Worm (Caenorhabditis elegans) whole organism, L3 larva: ENCODE results near the gene C28D4.4.

Experiments used
- ceh-16 ChIP-seq: sonication (generic microtip); optimal IDR thresholded peaks from 2 replicates; lab custom pipeline; 2017; ENCODE audit warnings: missing biosample characterization, missing genetic modification characterization
- ceh-9 ChIP-seq: sonication (generic microtip); optimal IDR thresholded peaks from 2 replicates; lab custom pipeline; 2018; ENCODE audit warnings: missing biosample characterization, missing genetic modification characterization
- elt-2 ChIP-seq: sonication (generic microtip); optimal IDR thresholded peaks from 2 replicates; lab custom pipeline; 2016; ENCODE audit warnings: missing genetic modification reagents, mild to moderate bottlenecking, missing genetic modification characterization, missing compliant biosample characterization
- nhr-237 ChIP-seq: fragments of 150-350 bp; optimal IDR thresholded peaks from 2 replicates; lab custom pipeline; 2014; ENCODE audit warnings: missing biosample characterization, missing genetic modification characterization
- nhr-43 ChIP-seq: sonication (generic microtip); optimal IDR thresholded peaks from 2 replicates; lab custom pipeline; 2016; ENCODE audit warnings: mild to moderate bottlenecking, missing genetic modification characterization, missing compliant biosample characterization; ENCODE audit not compliant: poor library complexity, severe bottlenecking
- unc-39 ChIP-seq: sonication (generic microtip); optimal IDR thresholded peaks from 4 replicates; lab custom pipeline; 2017; ENCODE audit warnings: missing biosample characterization, missing genetic modification characterization
- ztf-4 ChIP-seq: fragments of 150-350 bp; optimal IDR thresholded peaks from 2 replicates; lab custom pipeline; 2014; ENCODE audit warnings: missing biosample characterization, missing genetic modification characterization

DNA sequence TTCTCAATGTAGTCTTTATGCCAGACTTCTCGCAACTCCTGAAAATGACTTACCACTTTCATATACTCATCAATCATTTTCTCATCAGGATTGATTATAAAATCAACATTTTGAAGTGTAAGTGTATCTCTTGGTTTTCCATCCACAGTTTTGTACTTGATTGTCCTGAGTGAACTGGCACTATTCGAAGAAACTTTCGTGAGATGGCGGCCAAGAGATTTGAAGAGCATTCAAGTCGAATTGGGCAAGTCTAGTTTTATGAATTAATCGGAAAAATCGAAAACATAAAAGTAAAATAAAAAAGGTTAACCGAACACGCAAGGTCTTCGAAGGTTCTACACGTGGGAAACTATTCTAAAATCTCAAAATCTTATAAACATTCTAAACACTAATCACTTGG lies 1.9 kb downstream of the C28D4.4 start, which contains the start of gene C28D4.7:
- TF ChIP-seq elt-2 (no peak), ceh-9 (no peak), ceh-16 (tag; lab: Kevin White, UChicago) (no peak), nhr-43 (no peak), ztf-4 (tag; lab: Kevin White, UChicago) (no peak), nhr-237 (no peak), unc-39 (tag; lab: Kevin White, UChicago) (no peak)
